Fruit fly (Drosophila melanogaster) whole organism, embryonic: ENCODE data around the gene Gbp3.

ENCODE experiments used
- CG17612 ChIP-seq: fragments of 200-800 bp; sonication (Bioruptor generic); IDR thresholded peaks from 2 replicates; pipeline ENCODE4 v1.3.6; 2022; ENCODE audit warnings: missing biosample characterization, missing genetic modification characterization
- CG7786 ChIP-seq: fragments of 200-800 bp; sonication (Bioruptor generic); optimal IDR thresholded peaks from 2 replicates; lab custom pipeline; 2016; ENCODE audit warnings: missing biosample characterization, missing genetic modification characterization

DNA sequence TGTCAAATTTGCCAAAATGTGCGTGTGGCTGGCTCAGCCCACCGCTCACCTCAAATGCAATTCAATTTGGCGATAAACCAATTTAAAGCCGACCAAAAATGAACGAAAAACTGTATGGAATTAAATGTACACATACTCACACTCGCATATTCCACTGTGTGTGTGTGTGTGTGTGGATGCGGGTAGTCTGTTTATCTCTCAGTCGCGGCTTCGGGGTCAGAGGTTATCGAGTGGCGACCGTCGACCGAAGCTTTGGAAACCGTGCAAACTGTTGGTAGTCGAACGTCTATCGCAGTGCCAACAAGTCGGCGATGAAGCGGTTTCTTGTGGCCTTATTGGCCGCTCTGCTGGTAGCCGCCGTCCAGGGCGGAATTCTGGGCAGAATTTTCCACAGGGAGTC is at the start of gene Gbp3:
- TF ChIP-seq CG7786 (GFP tag; lab: Kevin White, UChicago) (no peak), CG17612 (no peak)
